Worm (Caenorhabditis elegans): ENCODE measurements around the gene nonu-1.

ce11 chrIII:4844327-4844726 lies 5.4 kb downstream of the nonu-1 start, which contains the start of the genes clec-157 and fkh-5:
- TF ChIP-seq aly-1 (tag; optimal IDR thresholded peaks at IDR 0.05) (no peak), ama-1 (optimal IDR thresholded peaks at IDR 0.05) (no peak), hmbx-1 (tag; optimal IDR thresholded peaks at IDR 0.05) (no peak), hmg-4 (GFP tag; optimal IDR thresholded peaks at IDR 0.05) (no peak)

Measured in whole organism, early embryonic.